Fruit fly (Drosophila melanogaster) whole organism, adult: ENCODE results near the gene SsRbeta.

Experiments used
- CG11617 ChIP-seq: fragments of 200-800 bp; sonication (Bioruptor generic); optimal IDR thresholded peaks from 2 replicates; lab custom pipeline; 2017; ENCODE audit warnings: mild to moderate bottlenecking, missing biosample characterization, missing genetic modification reagents, missing genetic modification characterization
- CG12768 ChIP-seq: fragments of 200-800 bp; sonication (Bioruptor generic); optimal IDR thresholded peaks from 2 replicates; lab custom pipeline; 2017; ENCODE audit warnings: missing biosample characterization, missing genetic modification characterization, mild to moderate bottlenecking, moderate library complexity, missing genetic modification reagents
- CG14711 ChIP-seq: fragments of 200-800 bp; sonication (Bioruptor generic); optimal IDR thresholded peaks from 2 replicates; lab custom pipeline; 2018; ENCODE audit warnings: missing biosample characterization, mild to moderate bottlenecking, missing genetic modification characterization, moderate library complexity
- CG1620 ChIP-seq: fragments of 200-800 bp; sonication (Bioruptor generic); optimal IDR thresholded peaks from 2 replicates; lab custom pipeline; 2016; ENCODE audit warnings: missing biosample characterization, missing genetic modification characterization
- CG33017 ChIP-seq: fragments of 200-800 bp; sonication (Bioruptor generic); optimal IDR thresholded peaks from 2 replicates; lab custom pipeline; 2018; ENCODE audit warnings: missing biosample characterization, mild to moderate bottlenecking, missing genetic modification characterization, moderate library complexity
- CG5204 ChIP-seq: fragments of 200-800 bp; sonication (Bioruptor generic); optimal IDR thresholded peaks from 2 replicates; lab custom pipeline; 2016; ENCODE audit warnings: missing biosample characterization, missing genetic modification characterization
- CG7045 ChIP-seq: fragments of 200-800 bp; sonication (Bioruptor generic); optimal IDR thresholded peaks from 2 replicates; lab custom pipeline; 2017; ENCODE audit warnings: missing biosample characterization, mild to moderate bottlenecking, missing genetic modification characterization
- CG7101 ChIP-seq: fragments of 200-800 bp; sonication (Bioruptor generic); optimal IDR thresholded peaks from 2 replicates; lab custom pipeline; 2018; ENCODE audit warnings: missing biosample characterization, mild to moderate bottlenecking, missing genetic modification characterization, moderate library complexity
- Clk ChIP-seq: fragments of 200-800 bp; sonication (Bioruptor generic); optimal IDR thresholded peaks from 2 replicates; lab custom pipeline; 2017; ENCODE audit warnings: missing biosample characterization, missing genetic modification characterization
- Crg-1 ChIP-seq: fragments of 200-800 bp; sonication (Bioruptor generic); optimal IDR thresholded peaks from 2 replicates; lab custom pipeline; 2016; ENCODE audit warnings: missing biosample characterization, missing genetic modification characterization
- Hr96 ChIP-seq: fragments of 200-800 bp; sonication (Bioruptor generic); optimal IDR thresholded peaks from 2 replicates; lab custom pipeline; 2016; ENCODE audit warnings: missing biosample characterization, missing genetic modification characterization
- Mnt ChIP-seq: fragments of 200-800 bp; sonication (Bioruptor generic); optimal IDR thresholded peaks from 2 replicates; lab custom pipeline; 2016; ENCODE audit warnings: missing biosample characterization, mild to moderate bottlenecking, missing genetic modification characterization
- bab1 ChIP-seq: fragments of 200-800 bp; sonication (Bioruptor generic); optimal IDR thresholded peaks from 3 replicates; lab custom pipeline; 2019; ENCODE audit warnings: missing biosample characterization, mild to moderate bottlenecking, missing genetic modification characterization, moderate library complexity
- cic ChIP-seq: fragments of 200-800 bp; sonication (Bioruptor generic); optimal IDR thresholded peaks from 2 replicates; lab custom pipeline; 2017; ENCODE audit warnings: missing biosample characterization, mild to moderate bottlenecking, missing genetic modification characterization, moderate library complexity
- cnc ChIP-seq, 2 experiments: fragments of >200 bp; optimal IDR thresholded peaks; 2 replicates each; lab custom pipeline; 2017
- kay ChIP-seq: fragments of 200-800 bp; sonication (Bioruptor generic); peaks from one replicate; lab custom pipeline; 2016; ENCODE audit warnings: missing biosample characterization, missing genetic modification characterization, borderline replicate concordance
- ovo ChIP-seq: fragments of 200-800 bp; sonication (Bioruptor generic); optimal IDR thresholded peaks from 2 replicates; lab custom pipeline; 2016; ENCODE audit warnings: missing biosample characterization, missing genetic modification characterization
- pad ChIP-seq: fragments of 200-800 bp; sonication (Bioruptor generic); optimal IDR thresholded peaks from 3 replicates; lab custom pipeline; 2017; ENCODE audit warnings: missing biosample characterization, missing genetic modification characterization, mild to moderate bottlenecking, moderate library complexity, missing genetic modification reagents
- tj ChIP-seq: fragments of 200-800 bp; sonication (Bioruptor generic); optimal IDR thresholded peaks from 3 replicates; lab custom pipeline; 2017; ENCODE audit warnings: missing biosample characterization, mild to moderate bottlenecking, missing genetic modification characterization, moderate library complexity
- toe ChIP-seq: fragments of 200-800 bp; sonication (Bioruptor generic); optimal IDR thresholded peaks from 2 replicates; lab custom pipeline; 2016; ENCODE audit warnings: missing biosample characterization, missing genetic modification characterization

Gene SsRbeta

dm6 chr3L:16166217-16166997 lies 37.0 kb downstream of the SsRbeta start:
- TF ChIP-seq cnc (optimal IDR thresholded peaks at IDR 0.05; lab: Kevin White, UChicago) (no peak), CG1620 (GFP tag; lab: Kevin White, UChicago) (no peak), Clk (GFP tag; lab: Kevin White, UChicago) (no peak), CG7101 (no peak), CG5204 (GFP tag; lab: Kevin White, UChicago) (no peak), CG11617 (no peak), pad (GFP tag; lab: Kevin White, UChicago) (no peak), CG7045 (no peak), bab1 (no peak), tj (GFP tag; lab: Kevin White, UChicago) (peak; percentile 65), Mnt (GFP tag; lab: Kevin White, UChicago) (no peak), Hr96 (GFP tag; lab: Kevin White, UChicago) (peak; percentile 17), cic (GFP tag; lab: Kevin White, UChicago) (no peak), toe (GFP tag; lab: Kevin White, UChicago) (no peak), Crg-1 (GFP tag; lab: Kevin White, UChicago) (no peak)

dm6 chr3L:16166998-16167344 lies 37.6 kb downstream of the SsRbeta start:
- TF ChIP-seq CG7045 (no peak), kay (peak; percentile 52), Clk (GFP tag; lab: Kevin White, UChicago) (no peak), Crg-1 (GFP tag; lab: Kevin White, UChicago) (no peak), CG1620 (GFP tag; lab: Kevin White, UChicago) (no peak), ovo (GFP tag; lab: Kevin White, UChicago) (no peak), Mnt (GFP tag; lab: Kevin White, UChicago) (no peak), CG12768 (no peak), toe (GFP tag; lab: Kevin White, UChicago) (no peak), CG5204 (GFP tag; lab: Kevin White, UChicago) (peak; percentile 11), CG33017 (tag; lab: Kevin White, UChicago) (no peak), CG7101 (no peak)

- TF ChIP-seq CG7045 = no peak
- no peak for TF ChIP-seq ovo (GFP tag; lab: Kevin White, UChicago)
- no peak for TF ChIP-seq cic (GFP tag; lab: Kevin White, UChicago)
- no peak for TF ChIP-seq toe (GFP tag; lab: Kevin White, UChicago)
- no peak for TF ChIP-seq tj (GFP tag; lab: Kevin White, UChicago)
- TF ChIP-seq CG14711 = no peak
- no peak for TF ChIP-seq CG7101
- no peak for TF ChIP-seq Clk (GFP tag; lab: Kevin White, UChicago)
- no peak for TF ChIP-seq CG1620 (GFP tag; lab: Kevin White, UChicago)
- TF ChIP-seq CG11617 = no peak
- no peak for TF ChIP-seq kay
- TF ChIP-seq CG5204 (GFP tag; lab: Kevin White, UChicago) = no peak
- no peak for TF ChIP-seq cnc (optimal IDR thresholded peaks at IDR 0.05; lab: Kevin White, UChicago)
- TF ChIP-seq Mnt (GFP tag; lab: Kevin White, UChicago) = no peak
- no peak for TF ChIP-seq bab1
- no peak for TF ChIP-seq CG12768
- no peak for TF ChIP-seq CG33017 (tag; lab: Kevin White, UChicago)
- no peak for TF ChIP-seq Crg-1 (GFP tag; lab: Kevin White, UChicago)
Measured at dm6 chr3L:16167723-16168386, 38.4 kb downstream of the SsRbeta start.

- TF ChIP-seq CG33017 (tag; lab: Kevin White, UChicago) (no peak), cic (GFP tag; lab: Kevin White, UChicago) (no peak), CG7045 (no peak), pad (GFP tag; lab: Kevin White, UChicago) (no peak), toe (GFP tag; lab: Kevin White, UChicago) (no peak), CG1620 (GFP tag; lab: Kevin White, UChicago) (no peak), kay (no peak), CG5204 (GFP tag; lab: Kevin White, UChicago) (no peak), ovo (GFP tag; lab: Kevin White, UChicago) (no peak), Crg-1 (GFP tag; lab: Kevin White, UChicago) (no peak), Mnt (GFP tag; lab: Kevin White, UChicago) (no peak), CG11617 (no peak), cnc (optimal IDR thresholded peaks at IDR 0.05; lab: Kevin White, UChicago) (no peak), CG12768 (no peak)
Measured at dm6 chr3L:16168503-16169189, 39.2 kb downstream of the SsRbeta start.

dm6 chr3L:16170006-16170405 lies 40.6 kb downstream of the SsRbeta start, which contains the start of gene CG33796:
Gene CG33796, minus strand, starts transcription at chr3L:16170106.
- TF ChIP-seq CG7101 (no peak), cic (GFP tag; lab: Kevin White, UChicago) (no peak), Mnt (GFP tag; lab: Kevin White, UChicago) (no peak), CG33017 (tag; lab: Kevin White, UChicago) (no peak), kay (no peak), CG7045 (no peak), Hr96 (GFP tag; lab: Kevin White, UChicago) (no peak), CG12768 (no peak), cnc (optimal IDR thresholded peaks at IDR 0.05; lab: Kevin White, UChicago) (no peak), CG1620 (GFP tag; lab: Kevin White, UChicago) (no peak), CG14711 (no peak), CG11617 (no peak), toe (GFP tag; lab: Kevin White, UChicago) (no peak), CG5204 (GFP tag; lab: Kevin White, UChicago) (no peak), ovo (GFP tag; lab: Kevin White, UChicago) (no peak), Clk (GFP tag; lab: Kevin White, UChicago) (no peak)
